Worm (Caenorhabditis elegans) whole organism, mixed stage, embryonic: ENCODE measurements around the gene zfp-3.

Experiments
- M03D4.4 ChIP-seq: sonication (generic microtip); optimal IDR thresholded peaks from 2 replicates; lab custom pipeline; 2017; ENCODE audit warnings: mild to moderate bottlenecking, missing genetic modification characterization, missing compliant biosample characterization
- bed-3 ChIP-seq: fragments of 200-800 bp; sonication (Bioruptor generic); optimal IDR thresholded peaks from 3 replicates; lab custom pipeline; 2018; ENCODE audit warnings: mild to moderate bottlenecking, missing genetic modification characterization, moderate library complexity, missing compliant biosample characterization
- blmp-1 ChIP-seq: fragments of 150-350 bp; optimal IDR thresholded peaks from 2 replicates; lab custom pipeline; 2014; ENCODE audit warnings: missing biosample characterization, missing genetic modification characterization
- ceh-39 ChIP-seq: fragments of 150-350 bp; optimal IDR thresholded peaks from 2 replicates; lab custom pipeline; 2014; ENCODE audit warnings: missing biosample characterization, missing genetic modification characterization
- ceh-43 ChIP-seq: fragments of 200-800 bp; sonication (Bioruptor generic); optimal IDR thresholded peaks from 2 replicates; lab custom pipeline; 2018; ENCODE audit warnings: mild to moderate bottlenecking, missing genetic modification characterization, moderate library complexity, missing compliant biosample characterization
- ceh-83 ChIP-seq: fragments of 200-800 bp; sonication (Bioruptor generic); optimal IDR thresholded peaks from 2 replicates; lab custom pipeline; 2018; ENCODE audit warnings: mild to moderate bottlenecking, missing genetic modification characterization, missing compliant biosample characterization
- ces-1 ChIP-seq: fragments of 150-350 bp; optimal IDR thresholded peaks from 2 replicates; lab custom pipeline; 2014; ENCODE audit warnings: missing biosample characterization, missing genetic modification reagents, missing genetic modification characterization
- cnd-1 ChIP-seq: fragments of 200-800 bp; sonication (Bioruptor generic); optimal IDR thresholded peaks from 2 replicates; lab custom pipeline; 2018; ENCODE audit warnings: mild to moderate bottlenecking, missing genetic modification characterization, missing compliant biosample characterization
- drap-1 ChIP-seq: fragments of 200-800 bp; sonication (Bioruptor generic); optimal IDR thresholded peaks from 3 replicates; lab custom pipeline; 2018; ENCODE audit warnings: mild to moderate bottlenecking, missing genetic modification characterization, missing compliant biosample characterization
- elt-1 ChIP-seq: sonication (generic microtip); optimal IDR thresholded peaks from 2 replicates; lab custom pipeline; 2017; ENCODE audit warnings: missing genetic modification characterization, mild to moderate bottlenecking, missing compliant biosample characterization, antibody characterized with exemption, moderate library complexity, borderline replicate concordance; ENCODE audit not compliant: insufficient read depth
- elt-3 ChIP-seq: fragments of 150-350 bp; optimal IDR thresholded peaks from 2 replicates; lab custom pipeline; 2014; ENCODE audit warnings: missing biosample characterization, missing genetic modification characterization
- flh-1 ChIP-seq: fragments of 200-800 bp; sonication (Bioruptor generic); optimal IDR thresholded peaks from 2 replicates; lab custom pipeline; 2018; ENCODE audit warnings: mild to moderate bottlenecking, missing genetic modification characterization, moderate library complexity, missing compliant biosample characterization
- ham-2 ChIP-seq: fragments of 200-800 bp; sonication (Bioruptor generic); optimal IDR thresholded peaks from 2 replicates; lab custom pipeline; 2018; ENCODE audit warnings: mild to moderate bottlenecking, missing genetic modification characterization, missing compliant biosample characterization
- hlh-1 ChIP-seq: fragments of 150-350 bp; optimal IDR thresholded peaks from 2 replicates; lab custom pipeline; 2014; ENCODE audit warnings: missing biosample characterization, missing genetic modification reagents, missing genetic modification characterization
- lin-13 ChIP-seq: fragments of 150-350 bp; optimal IDR thresholded peaks from 2 replicates; lab custom pipeline; 2014; ENCODE audit warnings: missing biosample characterization, missing genetic modification characterization
- lin-32 ChIP-seq: fragments of 200-800 bp; sonication (Bioruptor generic); optimal IDR thresholded peaks from 2 replicates; lab custom pipeline; 2018; ENCODE audit warnings: mild to moderate bottlenecking, missing genetic modification characterization, missing compliant biosample characterization
- lsy-2 ChIP-seq: fragments of 150-350 bp; optimal IDR thresholded peaks from 2 replicates; lab custom pipeline; 2014; ENCODE audit warnings: missing biosample characterization, missing genetic modification characterization
- mab-5 ChIP-seq: fragments of 150-350 bp; optimal IDR thresholded peaks from 2 replicates; lab custom pipeline; 2014; ENCODE audit warnings: missing biosample characterization, missing genetic modification characterization
- mep-1 ChIP-seq: fragments of 150-350 bp; optimal IDR thresholded peaks from 2 replicates; lab custom pipeline; 2017; ENCODE audit warnings: missing biosample characterization, missing genetic modification reagents, missing genetic modification characterization, inconsistent platforms
- mls-2 ChIP-seq: sonication (generic microtip); optimal IDR thresholded peaks from 2 replicates; lab custom pipeline; 2016; ENCODE audit warnings: mild to moderate bottlenecking, missing genetic modification characterization, moderate library complexity, missing compliant biosample characterization
- nhr-12 ChIP-seq: fragments of 150-350 bp; optimal IDR thresholded peaks from 2 replicates; lab custom pipeline; 2014; ENCODE audit warnings: missing biosample characterization, missing genetic modification characterization
- nhr-2 ChIP-seq: fragments of 150-350 bp; optimal IDR thresholded peaks from 2 replicates; lab custom pipeline; 2014; ENCODE audit warnings: missing biosample characterization, missing genetic modification characterization
- nhr-237 ChIP-seq: fragments of 150-350 bp; optimal IDR thresholded peaks from 2 replicates; lab custom pipeline; 2014; ENCODE audit warnings: missing biosample characterization, missing genetic modification characterization
- nhr-28 ChIP-seq: fragments of 150-350 bp; optimal IDR thresholded peaks from 2 replicates; lab custom pipeline; 2014; ENCODE audit warnings: missing biosample characterization, missing genetic modification characterization
- nhr-76 ChIP-seq: sonication (generic microtip); optimal IDR thresholded peaks from 2 replicates; lab custom pipeline; 2017; ENCODE audit warnings: missing biosample characterization, missing genetic modification characterization
- pha-4 ChIP-seq: fragments of 150-350 bp; optimal IDR thresholded peaks from 2 replicates; lab custom pipeline; 2018; ENCODE audit warnings: missing biosample characterization, missing genetic modification reagents, missing genetic modification characterization
- sem-2 ChIP-seq: fragments of 200-800 bp; sonication (Bioruptor generic); optimal IDR thresholded peaks from 2 replicates; lab custom pipeline; 2018; ENCODE audit warnings: mild to moderate bottlenecking, missing genetic modification characterization, missing compliant biosample characterization
- snpc-4 ChIP-seq: fragments of 150-350 bp; optimal IDR thresholded peaks from 2 replicates; lab custom pipeline; 2014; ENCODE audit warnings: missing biosample characterization, missing genetic modification characterization
- sptf-1 ChIP-seq: sonication (generic microtip); optimal IDR thresholded peaks from 2 replicates; lab custom pipeline; 2017; ENCODE audit warnings: mild to moderate bottlenecking, missing genetic modification characterization, moderate library complexity, missing compliant biosample characterization
- tbx-8 ChIP-seq: fragments of 200-800 bp; sonication (Bioruptor generic); optimal IDR thresholded peaks from 2 replicates; lab custom pipeline; 2018; ENCODE audit warnings: mild to moderate bottlenecking, missing genetic modification characterization, moderate library complexity, missing compliant biosample characterization
- unc-120 ChIP-seq: sonication (generic microtip); optimal IDR thresholded peaks from 2 replicates; lab custom pipeline; 2017; ENCODE audit warnings: missing genetic modification characterization, missing compliant biosample characterization; ENCODE audit not compliant: poor library complexity, severe bottlenecking
- unc-39 ChIP-seq: fragments of 150-350 bp; optimal IDR thresholded peaks from 2 replicates; lab custom pipeline; 2014; ENCODE audit warnings: missing biosample characterization, missing genetic modification characterization
- unc-62 ChIP-seq: fragments of 150-350 bp; optimal IDR thresholded peaks from 2 replicates; lab custom pipeline; 2014; ENCODE audit warnings: missing biosample characterization, missing genetic modification reagents, missing genetic modification characterization
- zip-8 ChIP-seq: fragments of 150-350 bp; optimal IDR thresholded peaks from 2 replicates; lab custom pipeline; 2014; ENCODE audit warnings: missing biosample characterization, missing genetic modification characterization
- ztf-11 ChIP-seq: fragments of 150-350 bp; optimal IDR thresholded peaks from 2 replicates; lab custom pipeline; 2014; ENCODE audit warnings: missing biosample characterization, missing genetic modification characterization

zfp-3 gene

DNA sequence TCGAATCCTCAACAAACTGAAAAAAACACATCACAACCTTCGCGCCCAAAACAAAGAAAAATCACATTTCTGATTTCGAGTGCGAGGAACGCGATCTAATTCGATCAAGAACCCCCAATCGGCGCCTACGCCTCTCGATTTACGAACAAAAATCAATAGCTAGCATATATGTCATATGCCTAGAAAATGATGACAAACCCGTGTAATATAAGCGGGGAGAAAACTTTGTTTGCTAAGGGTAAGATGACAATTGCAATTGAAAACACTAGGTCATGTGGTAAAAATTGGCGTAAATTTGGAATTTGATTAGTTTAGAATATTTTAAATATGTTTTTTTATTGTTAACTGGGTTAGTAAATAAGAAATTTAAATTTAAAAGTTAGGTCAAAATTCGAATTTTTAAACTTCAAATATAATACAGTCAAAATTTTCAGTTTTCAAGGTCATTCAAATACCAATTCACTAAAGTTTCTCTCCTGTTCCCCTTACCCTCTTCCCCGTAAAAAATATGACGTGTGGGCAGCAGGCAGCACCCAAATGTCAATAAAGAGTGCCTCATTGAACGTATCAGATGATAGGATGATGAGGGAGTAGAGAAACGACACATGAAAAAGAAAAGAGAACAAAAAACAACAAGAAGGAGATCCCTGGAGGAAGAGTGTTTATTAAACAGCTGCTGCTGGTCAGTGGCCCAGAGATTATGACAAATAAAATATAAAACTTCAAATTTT is 10.1 kb upstream of the zfp-3 start:
- TF ChIP-seq mab-5 (no peak), tbx-8 (GFP tag; lab: Kevin White, UChicago) (no peak), lin-32 (no peak), unc-39 (tag; lab: Kevin White, UChicago) (no peak), mep-1 (tag; lab: Kevin White, UChicago) (no peak), hlh-1 (tag; lab: Kevin White, UChicago) (peak; percentile 67), ces-1 (no peak), pha-4 (tag; lab: Kevin White, UChicago) (peak; percentile 60), sem-2 (GFP tag; lab: Kevin White, UChicago) (no peak), M03D4.4 (no peak), unc-120 (tag; lab: Kevin White, UChicago) (peak; percentile 39), unc-62 (peak; percentile 54)

DNA sequence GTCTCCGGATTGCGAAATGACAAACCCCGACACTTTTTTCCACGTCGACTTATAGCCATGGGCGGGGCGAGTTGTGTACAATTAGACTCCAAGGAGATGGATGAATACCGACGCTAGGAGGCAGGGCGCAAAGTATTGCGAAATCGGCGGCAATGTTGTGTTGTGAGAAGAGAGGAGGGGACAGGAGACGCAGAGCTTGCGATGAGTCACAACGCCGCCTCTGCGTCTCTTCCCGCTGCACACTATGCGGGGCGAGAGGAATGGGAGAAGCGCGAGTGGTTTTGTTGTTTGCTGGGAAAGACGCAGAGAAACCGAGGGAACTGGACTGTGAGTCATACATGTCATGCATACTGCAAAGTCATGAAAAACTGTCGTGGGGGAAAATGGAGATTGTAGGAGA is 7.9 kb upstream of the zfp-3 start:
- TF ChIP-seq mls-2 (tag; lab: Kevin White, UChicago) (peak; percentile 40), unc-120 (tag; lab: Kevin White, UChicago) (peak; percentile 31), nhr-237 (tag; lab: Kevin White, UChicago) (peak; percentile 84), drap-1 (GFP tag; lab: Kevin White, UChicago) (peak; percentile 69), ceh-39 (tag; lab: Kevin White, UChicago) (no peak), ces-1 (peak; percentile 52), ceh-43 (GFP tag; lab: Kevin White, UChicago) (no peak), hlh-1 (tag; lab: Kevin White, UChicago) (peak; percentile 58), lin-32 (no peak), unc-62 (peak; percentile 79), lin-13 (tag; lab: Kevin White, UChicago) (no peak), nhr-12 (no peak), ham-2 (peak; percentile 81), unc-39 (tag; lab: Kevin White, UChicago) (no peak), lsy-2 (tag; lab: Kevin White, UChicago) (peak; percentile 56), zip-8 (no peak), bed-3 (GFP tag; lab: Kevin White, UChicago) (no peak), pha-4 (tag; lab: Kevin White, UChicago) (peak; percentile 79), nhr-76 (tag; lab: Kevin White, UChicago) (no peak), ceh-83 (GFP tag; lab: Kevin White, UChicago) (no peak), nhr-28 (no peak), mab-5 (no peak), mep-1 (tag; lab: Kevin White, UChicago) (peak; percentile 30), sptf-1 (tag; lab: Kevin White, UChicago) (peak; percentile 51), nhr-2 (no peak), elt-3 (tag; lab: Kevin White, UChicago) (peak; percentile 79), flh-1 (GFP tag; lab: Kevin White, UChicago) (no peak), M03D4.4 (peak; percentile 66), snpc-4 (tag; lab: Kevin White, UChicago) (no peak), tbx-8 (GFP tag; lab: Kevin White, UChicago) (no peak), ztf-11 (tag; lab: Kevin White, UChicago) (peak; percentile 24), sem-2 (GFP tag; lab: Kevin White, UChicago) (no peak), elt-1 (tag; lab: Kevin White, UChicago) (no peak), cnd-1 (tag; lab: Kevin White, UChicago) (no peak), blmp-1 (no peak)

DNA sequence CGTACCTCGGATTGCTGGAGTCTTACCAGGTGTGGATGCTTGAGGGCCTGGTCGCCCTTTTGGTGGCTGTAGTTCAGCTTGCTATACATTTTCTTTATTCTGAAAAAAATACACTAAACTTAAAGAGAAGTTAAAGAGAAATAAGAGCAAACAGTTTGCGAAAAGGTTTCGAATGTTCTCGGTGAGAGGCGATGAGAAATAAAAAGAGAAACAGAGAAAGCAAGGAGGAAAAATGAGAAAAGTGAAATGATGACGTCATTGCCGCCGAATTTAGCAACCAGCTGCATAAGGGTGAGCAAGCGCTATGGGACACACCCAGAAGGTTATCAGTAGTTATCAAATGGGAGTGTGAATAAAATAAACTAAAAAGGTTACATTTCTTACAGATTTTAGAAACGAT is 7.3 kb upstream of the zfp-3 start, which contains the start of gene cebp-1:
Gene cebp-1 (minus strand): TSS at position 99 of the 400 bp plus-strand sequence.
- TF ChIP-seq zip-8 (no peak), elt-1 (tag; lab: Kevin White, UChicago) (no peak), snpc-4 (tag; lab: Kevin White, UChicago) (no peak), lsy-2 (tag; lab: Kevin White, UChicago) (no peak), elt-3 (tag; lab: Kevin White, UChicago) (no peak), ham-2 (no peak), mls-2 (tag; lab: Kevin White, UChicago) (no peak), cnd-1 (tag; lab: Kevin White, UChicago) (no peak), ceh-39 (tag; lab: Kevin White, UChicago) (no peak), M03D4.4 (no peak), unc-39 (tag; lab: Kevin White, UChicago) (no peak), ceh-43 (GFP tag; lab: Kevin White, UChicago) (no peak), drap-1 (GFP tag; lab: Kevin White, UChicago) (no peak), nhr-12 (no peak)
